Worm (Caenorhabditis elegans) whole organism, L2 larva: ENCODE results near the gene F01F1.11.
A peak's percentile ranks its signal among the peaks of the same experiment; 100 is the strongest.

ENCODE experiments used
- C34F6.9 ChIP-seq: fragments of 150-350 bp; optimal IDR thresholded peaks from 2 replicates; lab custom pipeline; 2014; ENCODE audit warnings: missing biosample characterization, missing genetic modification characterization
- F13H6.1 ChIP-seq: sonication (generic microtip); optimal IDR thresholded peaks from 2 replicates; lab custom pipeline; 2016; ENCODE audit warnings: missing genetic modification characterization, missing compliant biosample characterization
- R02D3.7 ChIP-seq: fragments of 150-350 bp; optimal IDR thresholded peaks from 2 replicates; lab custom pipeline; 2014; ENCODE audit warnings: missing biosample characterization, missing genetic modification characterization
- Y55F3AM.14 ChIP-seq: fragments of 200-800 bp; sonication (Bioruptor generic); optimal IDR thresholded peaks from 2 replicates; lab custom pipeline; 2018; ENCODE audit warnings: mild to moderate bottlenecking, missing genetic modification characterization, missing compliant biosample characterization
- ZK546.5 ChIP-seq: sonication (generic microtip); optimal IDR thresholded peaks from 2 replicates; lab custom pipeline; 2017; ENCODE audit warnings: missing biosample characterization, missing genetic modification characterization
- aly-2 ChIP-seq: fragments of 150-350 bp; optimal IDR thresholded peaks from 2 replicates; lab custom pipeline; 2014; ENCODE audit warnings: missing biosample characterization, missing genetic modification characterization
- ama-1 ChIP-seq: fragments of 150-350 bp; optimal IDR thresholded peaks from 2 replicates; lab custom pipeline; 2018; ENCODE audit warnings: inconsistent platforms
- blmp-1 ChIP-seq: sonication (generic microtip); optimal IDR thresholded peaks from 2 replicates; lab custom pipeline; 2017; ENCODE audit warnings: missing genetic modification characterization, mild to moderate bottlenecking, missing compliant biosample characterization, antibody characterized with exemption, moderate library complexity; ENCODE audit not compliant: insufficient read depth
- ceh-16 ChIP-seq: fragments of 150-350 bp; optimal IDR thresholded peaks from 2 replicates; lab custom pipeline; 2014; ENCODE audit warnings: missing biosample characterization, missing genetic modification characterization
- ceh-82 ChIP-seq: fragments of 150-350 bp; optimal IDR thresholded peaks from 2 replicates; lab custom pipeline; 2014; ENCODE audit warnings: missing biosample characterization, missing genetic modification characterization
- crh-2 ChIP-seq: sonication (generic microtip); optimal IDR thresholded peaks from 2 replicates; lab custom pipeline; 2017; ENCODE audit warnings: missing biosample characterization, missing genetic modification characterization
- dmd-4 ChIP-seq: sonication (generic microtip); optimal IDR thresholded peaks from 2 replicates; lab custom pipeline; 2017; ENCODE audit warnings: missing biosample characterization, missing genetic modification characterization
- egl-27 ChIP-seq: sonication (generic microtip); optimal IDR thresholded peaks from 3 replicates; lab custom pipeline; 2017; ENCODE audit warnings: missing biosample characterization, missing genetic modification reagents, missing genetic modification characterization
- elt-1 ChIP-seq: fragments of 150-350 bp; optimal IDR thresholded peaks from 2 replicates; lab custom pipeline; 2014; ENCODE audit warnings: missing biosample characterization, missing genetic modification characterization
- elt-3 ChIP-seq: sonication (generic microtip); optimal IDR thresholded peaks from 2 replicates; lab custom pipeline; 2017; ENCODE audit warnings: missing biosample characterization, missing genetic modification characterization
- fos-1 ChIP-seq: fragments of 150-350 bp; optimal IDR thresholded peaks from 2 replicates; lab custom pipeline; 2014; ENCODE audit warnings: missing biosample characterization, missing genetic modification characterization
- gmeb-1 ChIP-seq: fragments of 150-350 bp; optimal IDR thresholded peaks from 2 replicates; lab custom pipeline; 2014; ENCODE audit warnings: missing biosample characterization, missing genetic modification characterization
- lin-13 ChIP-seq: fragments of 150-350 bp; optimal IDR thresholded peaks from 2 replicates; lab custom pipeline; 2014; ENCODE audit warnings: missing biosample characterization, missing genetic modification reagents, missing genetic modification characterization
- lin-39 ChIP-seq: fragments of 150-350 bp; optimal IDR thresholded peaks from 2 replicates; lab custom pipeline; 2014; ENCODE audit warnings: missing biosample characterization, missing genetic modification reagents, missing genetic modification characterization
- mab-5 ChIP-seq: fragments of 150-350 bp; optimal IDR thresholded peaks from 2 replicates; lab custom pipeline; 2014; ENCODE audit warnings: missing biosample characterization, missing genetic modification characterization
- mbf-1 ChIP-seq: sonication (generic microtip); optimal IDR thresholded peaks from 2 replicates; lab custom pipeline; 2017; ENCODE audit warnings: missing biosample characterization, missing genetic modification characterization
- nhr-10 ChIP-seq: sonication (generic microtip); optimal IDR thresholded peaks from 2 replicates; lab custom pipeline; 2017; ENCODE audit warnings: missing biosample characterization, missing genetic modification characterization
- nhr-11 ChIP-seq: fragments of 150-350 bp; optimal IDR thresholded peaks from 2 replicates; lab custom pipeline; 2014; ENCODE audit warnings: missing biosample characterization, missing genetic modification characterization
- nhr-12 ChIP-seq: fragments of 150-350 bp; optimal IDR thresholded peaks from 2 replicates; lab custom pipeline; 2014; ENCODE audit warnings: missing biosample characterization, missing genetic modification characterization
- nhr-129 ChIP-seq: fragments of 150-350 bp; optimal IDR thresholded peaks from 2 replicates; lab custom pipeline; 2014; ENCODE audit warnings: missing biosample characterization, missing genetic modification characterization
- nhr-21 ChIP-seq: fragments of 150-350 bp; optimal IDR thresholded peaks from 2 replicates; lab custom pipeline; 2014; ENCODE audit warnings: missing biosample characterization, missing genetic modification characterization
- nhr-23 ChIP-seq: fragments of 150-350 bp; optimal IDR thresholded peaks from 2 replicates; lab custom pipeline; 2014; ENCODE audit warnings: missing biosample characterization, missing genetic modification reagents, missing genetic modification characterization
- nhr-237 ChIP-seq: fragments of 150-350 bp; optimal IDR thresholded peaks from 2 replicates; lab custom pipeline; 2014; ENCODE audit warnings: missing biosample characterization, missing genetic modification characterization
- nhr-25 ChIP-seq: fragments of 150-350 bp; sonication (generic microtip); optimal IDR thresholded peaks from 3 replicates; lab custom pipeline; 2014; ENCODE audit warnings: missing biosample characterization, missing genetic modification characterization
- nhr-6 ChIP-seq: fragments of 150-350 bp; optimal IDR thresholded peaks from 2 replicates; lab custom pipeline; 2014; ENCODE audit warnings: missing biosample characterization, missing genetic modification characterization
- nhr-77 ChIP-seq: fragments of 150-350 bp; optimal IDR thresholded peaks from 2 replicates; lab custom pipeline; 2014; ENCODE audit warnings: missing biosample characterization, missing genetic modification characterization
- peb-1 ChIP-seq: fragments of 150-350 bp; optimal IDR thresholded peaks from 2 replicates; lab custom pipeline; 2014; ENCODE audit warnings: missing biosample characterization, missing genetic modification characterization
- skn-1 ChIP-seq: sonication (generic microtip); optimal IDR thresholded peaks from 2 replicates; lab custom pipeline; 2017; ENCODE audit warnings: missing biosample characterization, missing genetic modification characterization
- sma-3 ChIP-seq: sonication (generic microtip); optimal IDR thresholded peaks from 2 replicates; lab custom pipeline; 2016; ENCODE audit warnings: missing genetic modification reagents, missing genetic modification characterization, missing compliant biosample characterization
- sma-9 ChIP-seq, 2 experiments: fragments of 150-350 bp in 1 of 2; sonication (generic microtip) in 1 of 2; optimal IDR thresholded peaks; 2 replicates each; lab custom pipeline; 2014 to 2016; ENCODE audit warnings: missing genetic modification characterization in 2 of 2, mild to moderate bottlenecking in 1 of 2, missing biosample characterization in 1 of 2, missing compliant biosample characterization in 1 of 2, missing genetic modification reagents in 1 of 2, moderate library complexity in 1 of 2
- snpc-4 ChIP-seq: fragments of 150-350 bp; optimal IDR thresholded peaks from 2 replicates; lab custom pipeline; 2014; ENCODE audit warnings: missing biosample characterization, missing genetic modification characterization
- unc-55 ChIP-seq: fragments of 150-350 bp; sonication (generic microtip); optimal IDR thresholded peaks from 3 replicates; lab custom pipeline; 2014; ENCODE audit warnings: missing biosample characterization, missing genetic modification reagents, missing genetic modification characterization
- zag-1 ChIP-seq: fragments of 150-350 bp; optimal IDR thresholded peaks from 2 replicates; lab custom pipeline; 2014; ENCODE audit warnings: missing biosample characterization, missing genetic modification characterization
- ztf-11 ChIP-seq: sonication (generic microtip); optimal IDR thresholded peaks from 2 replicates; lab custom pipeline; 2017; ENCODE audit warnings: missing biosample characterization, missing genetic modification characterization
- ztf-4 ChIP-seq: fragments of 150-350 bp; optimal IDR thresholded peaks from 2 replicates; lab custom pipeline; 2014; ENCODE audit warnings: missing biosample characterization, missing genetic modification characterization

F01F1.11 gene

DNA sequence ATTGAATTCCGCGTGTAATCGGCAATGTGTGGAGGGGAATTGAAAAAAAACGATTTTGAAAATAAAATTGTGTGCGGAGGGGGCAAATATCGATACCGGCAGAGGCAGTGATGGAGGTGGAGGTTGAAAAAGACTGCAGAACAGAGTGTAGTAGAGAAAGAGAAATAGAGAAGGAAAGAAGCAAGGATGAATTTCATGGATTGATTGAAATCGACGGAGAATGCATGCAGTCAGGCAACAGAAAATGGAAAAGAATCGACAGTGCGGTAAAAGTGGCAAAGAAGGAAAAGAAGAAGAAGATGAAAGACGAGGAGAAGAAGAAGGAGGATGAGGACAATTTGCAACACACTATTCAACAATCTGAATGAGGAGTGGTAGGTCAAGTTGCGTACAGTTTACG, 34.9 kb downstream of the F01F1.11 start, which contains the start of gene W04D12.1:
Gene W04D12.1, plus strand, starts transcription at position 111 of the 400 bp plus-strand sequence.
- TF ChIP-seq ztf-11 (tag; lab: Kevin White, UChicago) (no peak), C34F6.9 (peak; percentile 18), egl-27 (peak; percentile 23), F13H6.1 (no peak), lin-39 (tag; lab: Kevin White, UChicago) (no peak), gmeb-1 (tag; lab: Kevin White, UChicago) (peak; percentile 35), nhr-21 (tag; lab: Kevin White, UChicago) (no peak), ztf-4 (tag; lab: Kevin White, UChicago) (no peak), ama-1 (lab: Kevin White, UChicago) (peak; percentile 14), nhr-25 (tag; lab: Kevin White, UChicago) (peak; percentile 2), sma-9 (GFP tag; optimal IDR thresholded peaks at IDR 0.05; lab: Kevin White, UChicago) (peak; percentile 17), sma-9 (tag; optimal IDR thresholded peaks at IDR 0.05; lab: Kevin White, UChicago) (no peak), blmp-1 (peak; percentile 3)

ce11 chrIII:5836261-5836660, 35.4 kb downstream of the F01F1.11 start:
- TF ChIP-seq ceh-16 (tag; lab: Kevin White, UChicago): peak; percentile 29
- TF ChIP-seq nhr-129: peak; percentile 9
- peak; percentile 79 for TF ChIP-seq elt-1 (tag; lab: Kevin White, UChicago)
- no peak for TF ChIP-seq R02D3.7 (tag; lab: Kevin White, UChicago)
- peak; percentile 21 for TF ChIP-seq crh-2
- TF ChIP-seq sma-9 (GFP tag; optimal IDR thresholded peaks at IDR 0.05; lab: Kevin White, UChicago): peak; percentile 55
- no peak for TF ChIP-seq sma-9 (tag; optimal IDR thresholded peaks at IDR 0.05; lab: Kevin White, UChicago)
- no peak for TF ChIP-seq fos-1 (tag; lab: Kevin White, UChicago)
- TF ChIP-seq nhr-25 (tag; lab: Kevin White, UChicago): peak; percentile 5

DNA sequence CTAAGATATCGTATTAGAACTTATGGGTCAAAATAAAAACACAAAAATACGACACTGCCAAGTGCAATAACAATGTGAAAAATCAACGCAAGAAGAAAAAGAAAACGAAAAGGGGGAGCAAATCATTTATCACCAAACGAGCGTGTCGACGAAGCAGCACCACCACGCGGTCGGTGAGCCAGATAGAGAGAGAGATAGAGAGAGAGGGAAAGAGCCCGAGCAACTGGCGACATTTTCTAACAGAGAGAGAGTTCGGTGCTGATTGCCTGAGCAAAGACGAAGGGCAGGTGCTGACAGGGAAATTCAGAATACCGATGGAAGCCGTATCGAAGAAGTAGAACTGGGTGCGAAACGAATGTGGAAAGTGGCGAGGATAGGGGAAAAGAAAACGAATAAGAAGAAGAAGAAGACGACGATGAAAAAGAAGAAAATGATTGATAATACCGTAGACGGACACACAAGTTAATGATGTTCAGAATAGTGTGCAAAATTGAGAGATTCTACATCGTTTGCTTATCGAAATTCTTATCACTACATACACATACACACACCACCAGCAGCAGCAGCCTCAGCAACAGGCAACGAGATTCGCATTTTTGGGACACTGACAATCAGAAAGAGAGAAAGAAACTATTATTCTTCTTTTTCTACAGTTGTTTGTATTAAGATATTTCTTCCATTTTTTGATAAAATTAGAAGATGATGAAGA, 36.4 kb downstream of the F01F1.11 start:
- peak; percentile 23 for TF ChIP-seq F13H6.1
- no peak for TF ChIP-seq mbf-1 (tag; lab: Kevin White, UChicago)
- no peak for TF ChIP-seq skn-1 (tag; lab: Kevin White, UChicago)
- no peak for TF ChIP-seq elt-1 (tag; lab: Kevin White, UChicago)
- no peak for TF ChIP-seq peb-1 (tag; lab: Kevin White, UChicago)
- no peak for TF ChIP-seq unc-55
- no peak for TF ChIP-seq egl-27
- TF ChIP-seq nhr-6 (tag; lab: Kevin White, UChicago): no peak
- peak; percentile 50 for TF ChIP-seq ztf-4 (tag; lab: Kevin White, UChicago)
- TF ChIP-seq blmp-1: peak; percentile 37
- TF ChIP-seq sma-9 (GFP tag; optimal IDR thresholded peaks at IDR 0.05; lab: Kevin White, UChicago): peak; percentile 48
- no peak for TF ChIP-seq sma-9 (tag; optimal IDR thresholded peaks at IDR 0.05; lab: Kevin White, UChicago)
- TF ChIP-seq nhr-25 (tag; lab: Kevin White, UChicago): no peak
- no peak for TF ChIP-seq R02D3.7 (tag; lab: Kevin White, UChicago)
- no peak for TF ChIP-seq lin-39 (tag; lab: Kevin White, UChicago)
- TF ChIP-seq ama-1 (lab: Kevin White, UChicago): no peak
- TF ChIP-seq elt-3: no peak
- no peak for TF ChIP-seq nhr-237
- no peak for TF ChIP-seq lin-13 (GFP tag; lab: Kevin White, UChicago)
- peak; percentile 85 for TF ChIP-seq fos-1 (tag; lab: Kevin White, UChicago)
- TF ChIP-seq nhr-77 (tag; lab: Kevin White, UChicago): no peak
- no peak for TF ChIP-seq gmeb-1 (tag; lab: Kevin White, UChicago)
- peak; percentile 38 for TF ChIP-seq nhr-129
- TF ChIP-seq nhr-12 (tag; lab: Kevin White, UChicago): no peak
- TF ChIP-seq dmd-4 (tag; lab: Kevin White, UChicago): no peak
- peak; percentile 57 for TF ChIP-seq crh-2
- TF ChIP-seq nhr-21 (tag; lab: Kevin White, UChicago): peak; percentile 52
- TF ChIP-seq ZK546.5: no peak
- no peak for TF ChIP-seq zag-1 (tag; lab: Kevin White, UChicago)
- TF ChIP-seq Y55F3AM.14 (GFP tag; lab: Kevin White, UChicago): no peak
- no peak for TF ChIP-seq snpc-4 (tag; lab: Kevin White, UChicago)
- no peak for TF ChIP-seq mab-5 (tag; lab: Kevin White, UChicago)
- peak; percentile 39 for TF ChIP-seq sma-3 (GFP tag; lab: Kevin White, UChicago)
- TF ChIP-seq nhr-23 (tag; lab: Kevin White, UChicago): no peak
- no peak for TF ChIP-seq ceh-82 (tag; lab: Kevin White, UChicago)
- no peak for TF ChIP-seq nhr-10
- TF ChIP-seq aly-2 (tag; lab: Kevin White, UChicago): no peak
- TF ChIP-seq nhr-11 (tag; lab: Kevin White, UChicago): no peak
- TF ChIP-seq ztf-11 (tag; lab: Kevin White, UChicago): no peak
- TF ChIP-seq, all 48 proteins: peak for 9
